Fruit fly (Drosophila melanogaster): ENCODE data around the gene Dlc90F.

The Dlc90F gene

dm6 chr3R:18311368-18311919 is 12.4 kb downstream of the Dlc90F start:
- TF ChIP-seq toe (GFP tag; optimal IDR thresholded peaks at IDR 0.05) (no peak), pad (GFP tag; optimal IDR thresholded peaks at IDR 0.05) (peak; percentile 32), Mnt (GFP tag; optimal IDR thresholded peaks at IDR 0.05) (no peak), CG12768 (GFP tag; optimal IDR thresholded peaks at IDR 0.05) (peak; percentile 26), Hr96 (GFP tag; optimal IDR thresholded peaks at IDR 0.05) (no peak), Clk (GFP tag; optimal IDR thresholded peaks at IDR 0.05) (peak; percentile 42), kay (GFP tag; ENCODE audit: borderline replicate concordance) (no peak), CG7045 (GFP tag; optimal IDR thresholded peaks at IDR 0.05) (no peak), CG7101 (tag; optimal IDR thresholded peaks at IDR 0.05) (peak; percentile 59), CG11617 (GFP tag; optimal IDR thresholded peaks at IDR 0.05) (peak; percentile 44), cnc (optimal IDR thresholded peaks at IDR 0.05) (no peak), CG33017 (tag; optimal IDR thresholded peaks at IDR 0.05) (peak; percentile 74), Crg-1 (GFP tag; optimal IDR thresholded peaks at IDR 0.05) (no peak), bab1 (GFP tag; optimal IDR thresholded peaks at IDR 0.05) (no peak), cic (GFP tag; optimal IDR thresholded peaks at IDR 0.05) (peak; percentile 36), tj (GFP tag; optimal IDR thresholded peaks at IDR 0.05) (no peak), CG5204 (GFP tag; optimal IDR thresholded peaks at IDR 0.05) (no peak), CG1620 (GFP tag; optimal IDR thresholded peaks at IDR 0.05) (no peak), CG14711 (tag; optimal IDR thresholded peaks at IDR 0.05) (no peak), ovo (GFP tag; optimal IDR thresholded peaks at IDR 0.05) (peak; percentile 59)

- no peak for TF ChIP-seq tj (GFP tag; optimal IDR thresholded peaks at IDR 0.05)
- no peak for TF ChIP-seq CG7045 (GFP tag; optimal IDR thresholded peaks at IDR 0.05)
- TF ChIP-seq CG12768 (GFP tag; optimal IDR thresholded peaks at IDR 0.05), result no peak
- peak; percentile 84 for TF ChIP-seq kay (GFP tag; ENCODE audit: borderline replicate concordance)
These were observed 13.7 kb downstream of the Dlc90F start for dm6 chr3R:18312761-18313160.

- TF ChIP-seq tj (GFP tag; optimal IDR thresholded peaks at IDR 0.05) (no peak), kay (GFP tag; ENCODE audit: borderline replicate concordance) (no peak), Mnt (GFP tag; optimal IDR thresholded peaks at IDR 0.05) (peak; percentile 28), CG5204 (GFP tag; optimal IDR thresholded peaks at IDR 0.05) (no peak)
These were observed 15.3 kb downstream of the Dlc90F start, which contains the start of gene PKD for dm6 chr3R:18314320-18314719. Gene PKD, minus strand, starts transcription at chr3R:18314407.

- peak; percentile 70 for TF ChIP-seq CG14711 (tag; optimal IDR thresholded peaks at IDR 0.05)
- no peak for TF ChIP-seq Crg-1 (GFP tag; optimal IDR thresholded peaks at IDR 0.05)
- no peak for TF ChIP-seq toe (GFP tag; optimal IDR thresholded peaks at IDR 0.05)
- TF ChIP-seq CG12768 (GFP tag; optimal IDR thresholded peaks at IDR 0.05), result peak; percentile 31
- no peak for TF ChIP-seq kay (GFP tag; ENCODE audit: borderline replicate concordance)
- peak; percentile 18 for TF ChIP-seq CG5204 (GFP tag; optimal IDR thresholded peaks at IDR 0.05)
- peak; percentile 13 for TF ChIP-seq CG7045 (GFP tag; optimal IDR thresholded peaks at IDR 0.05)
- TF ChIP-seq Hr96 (GFP tag; optimal IDR thresholded peaks at IDR 0.05), result peak; percentile 1
- peak; percentile 46 for TF ChIP-seq CG7101 (tag; optimal IDR thresholded peaks at IDR 0.05)
- no peak for TF ChIP-seq Clk (GFP tag; optimal IDR thresholded peaks at IDR 0.05)
- peak; percentile 2 for TF ChIP-seq cic (GFP tag; optimal IDR thresholded peaks at IDR 0.05)
- TF ChIP-seq bab1 (GFP tag; optimal IDR thresholded peaks at IDR 0.05), result no peak
- TF ChIP-seq CG33017 (tag; optimal IDR thresholded peaks at IDR 0.05), result peak; percentile 84
These were observed 16.0 kb downstream of the Dlc90F start for dm6 chr3R:18314824-18315690.

dm6 chr3R:18328842-18329241 is 29.8 kb downstream of the Dlc90F start, which contains the start of gene naz:
Gene naz, minus strand, starts transcription at chr3R:18328942.
- TF ChIP-seq CG5204 (GFP tag; optimal IDR thresholded peaks at IDR 0.05) (no peak), CG33017 (tag; optimal IDR thresholded peaks at IDR 0.05) (no peak), Mnt (GFP tag; optimal IDR thresholded peaks at IDR 0.05) (no peak), CG1620 (GFP tag; optimal IDR thresholded peaks at IDR 0.05) (no peak), pad (GFP tag; optimal IDR thresholded peaks at IDR 0.05) (no peak), cnc (optimal IDR thresholded peaks at IDR 0.05) (no peak), cic (GFP tag; optimal IDR thresholded peaks at IDR 0.05) (no peak), CG7045 (GFP tag; optimal IDR thresholded peaks at IDR 0.05) (no peak), kay (GFP tag; ENCODE audit: borderline replicate concordance) (no peak), tj (GFP tag; optimal IDR thresholded peaks at IDR 0.05) (no peak), toe (GFP tag; optimal IDR thresholded peaks at IDR 0.05) (no peak), bab1 (GFP tag; optimal IDR thresholded peaks at IDR 0.05) (no peak), Hr96 (GFP tag; optimal IDR thresholded peaks at IDR 0.05) (no peak), CG11617 (GFP tag; optimal IDR thresholded peaks at IDR 0.05) (no peak), CG12768 (GFP tag; optimal IDR thresholded peaks at IDR 0.05) (no peak)

- TF ChIP-seq CG33017 (tag; optimal IDR thresholded peaks at IDR 0.05) (no peak), CG12768 (GFP tag; optimal IDR thresholded peaks at IDR 0.05) (no peak), toe (GFP tag; optimal IDR thresholded peaks at IDR 0.05) (no peak), kay (GFP tag; ENCODE audit: borderline replicate concordance) (no peak), CG7101 (tag; optimal IDR thresholded peaks at IDR 0.05) (no peak), cic (GFP tag; optimal IDR thresholded peaks at IDR 0.05) (no peak), Hr96 (GFP tag; optimal IDR thresholded peaks at IDR 0.05) (no peak), CG5204 (GFP tag; optimal IDR thresholded peaks at IDR 0.05) (no peak), Clk (GFP tag; optimal IDR thresholded peaks at IDR 0.05) (no peak), ovo (GFP tag; optimal IDR thresholded peaks at IDR 0.05) (no peak), Mnt (GFP tag; optimal IDR thresholded peaks at IDR 0.05) (no peak)
These were observed 39.5 kb downstream of the Dlc90F start for dm6 chr3R:18338493-18338892.
